Worm (Caenorhabditis elegans): ENCODE results near the gene C05C8.5.

- TF ChIP-seq unc-39 (tag; optimal IDR thresholded peaks at IDR 0.05) (no peak), nhr-28 (tag; optimal IDR thresholded peaks at IDR 0.05) (no peak), nhr-6 (tag; optimal IDR thresholded peaks at IDR 0.05) (no peak), lsy-2 (tag; optimal IDR thresholded peaks at IDR 0.05) (no peak), ceh-20 (GFP tag; IDR thresholded peaks at IDR 0.05) (no peak), lin-1 (GFP tag; IDR thresholded peaks at IDR 0.05) (no peak)
These were observed 47.4 kb upstream of the C05C8.5 start, which contains the start of gene C13A2.3 for ce11 chrV:7282037-7282436.
